Fruit fly (Drosophila melanogaster) whole organism, embryonic: Measurements from ENCODE around the gene ppk13.

ENCODE experiments used
- Ada2b ChIP-seq: fragments of 200-800 bp; sonication (Bioruptor generic); IDR thresholded peaks from 2 replicates; pipeline ENCODE4 v1.3.6; 2022; ENCODE audit warnings: missing biosample characterization, missing genetic modification characterization
- Adf1 ChIP-seq: fragments of 200-800 bp; sonication (Bioruptor generic); IDR thresholded peaks from 2 replicates; pipeline ENCODE4 v1.3.6; 2022; ENCODE audit warnings: missing biosample characterization, missing genetic modification characterization
- B-H2 ChIP-seq: fragments of 200-800 bp; sonication (Bioruptor generic); optimal IDR thresholded peaks from 2 replicates; lab custom pipeline; 2018; ENCODE audit warnings: missing biosample characterization, mild to moderate bottlenecking, missing genetic modification characterization
- CG1024 ChIP-seq: fragments of 200-800 bp; sonication (Bioruptor generic); IDR thresholded peaks from 2 replicates; pipeline ENCODE4 v1.3.6; 2022; ENCODE audit warnings: missing biosample characterization, missing genetic modification characterization
- CG12219 ChIP-seq: fragments of 200-800 bp; sonication (Bioruptor generic); optimal IDR thresholded peaks from 3 replicates; lab custom pipeline; 2018; ENCODE audit warnings: missing biosample characterization, mild to moderate bottlenecking, missing genetic modification characterization
- CG14050 ChIP-seq: fragments of 200-800 bp; sonication (Bioruptor generic); IDR thresholded peaks from 3 replicates; pipeline ENCODE4 v1.3.6; 2022; ENCODE audit warnings: missing biosample characterization, missing genetic modification characterization
- CG15011 ChIP-seq: fragments of 200-800 bp; sonication (Bioruptor generic); optimal IDR thresholded peaks from 3 replicates; lab custom pipeline; 2018; ENCODE audit warnings: missing biosample characterization, mild to moderate bottlenecking, missing genetic modification characterization
- CG1603 ChIP-seq: fragments of 200-800 bp; sonication (Bioruptor generic); optimal IDR thresholded peaks from 2 replicates; lab custom pipeline; 2019; ENCODE audit warnings: missing biosample characterization, mild to moderate bottlenecking, missing genetic modification characterization, moderate library complexity
- CG18764 ChIP-seq: fragments of 200-800 bp; sonication (Bioruptor generic); optimal IDR thresholded peaks from 3 replicates; lab custom pipeline; 2016; ENCODE audit warnings: missing biosample characterization, missing genetic modification characterization
- CG3281 ChIP-seq: fragments of 200-800 bp; sonication (Bioruptor generic); optimal IDR thresholded peaks from 3 replicates; lab custom pipeline; 2017; ENCODE audit warnings: missing biosample characterization, mild to moderate bottlenecking, missing genetic modification characterization
- CG3838 ChIP-seq: fragments of 200-800 bp; sonication (Bioruptor generic); optimal IDR thresholded peaks from 3 replicates; lab custom pipeline; 2016; ENCODE audit warnings: missing biosample characterization, missing genetic modification characterization
- CG7372 ChIP-seq: fragments of 200-800 bp; sonication (Bioruptor generic); IDR thresholded peaks from 2 replicates; pipeline ENCODE4 v1.3.6; 2022; ENCODE audit warnings: missing biosample characterization, missing genetic modification characterization
- CG7745 ChIP-seq: fragments of 200-800 bp; sonication (Bioruptor generic); optimal IDR thresholded peaks from 2 replicates; lab custom pipeline; 2018; ENCODE audit warnings: missing biosample characterization, mild to moderate bottlenecking, missing genetic modification characterization, moderate library complexity
- CG8089 ChIP-seq: fragments of 200-800 bp; sonication (Bioruptor generic); optimal IDR thresholded peaks from 3 replicates; lab custom pipeline; 2016; ENCODE audit warnings: missing biosample characterization, missing genetic modification characterization
- CG8290 ChIP-seq, 3 experiments: fragments of 200-800 bp; sonication (Bioruptor generic); optimal IDR thresholded peaks; 2 replicates each; lab custom pipeline; 2016 to 2019; ENCODE audit warnings: missing biosample characterization in 3 of 3, missing genetic modification characterization in 3 of 3, mild to moderate bottlenecking in 2 of 3, moderate library complexity in 1 of 3
- CG9817 ChIP-seq: fragments of 200-800 bp; sonication (Bioruptor generic); optimal IDR thresholded peaks from 2 replicates; lab custom pipeline; 2018; ENCODE audit warnings: missing biosample characterization, mild to moderate bottlenecking, missing genetic modification characterization, moderate library complexity
- CG9932 ChIP-seq: fragments of 200-800 bp; sonication (Bioruptor generic); IDR thresholded peaks from 2 replicates; pipeline ENCODE4 v1.3.6; 2022; ENCODE audit warnings: missing biosample characterization, missing genetic modification characterization
- Chrac-16 ChIP-seq: fragments of 200-800 bp; sonication (Bioruptor generic); optimal IDR thresholded peaks from 3 replicates; lab custom pipeline; 2016; ENCODE audit warnings: missing biosample characterization, missing genetic modification characterization
- Dll ChIP-seq: fragments of 200-800 bp; sonication (Bioruptor generic); IDR thresholded peaks from 4 replicates; pipeline ENCODE4 v1.3.6; 2022; ENCODE audit warnings: missing biosample characterization, missing genetic modification characterization; ENCODE audit not compliant: partially characterized antibody
- Doc2 ChIP-seq: fragments of 200-800 bp; sonication (Bioruptor generic); IDR thresholded peaks from 2 replicates; pipeline ENCODE4 v1.3.6; 2022; ENCODE audit warnings: missing biosample characterization, missing genetic modification characterization
- Fer1 ChIP-seq: fragments of 200-800 bp; sonication (Bioruptor generic); optimal IDR thresholded peaks from 2 replicates; lab custom pipeline; 2017; ENCODE audit warnings: missing biosample characterization, mild to moderate bottlenecking, missing genetic modification characterization
- Fer2 ChIP-seq: fragments of 200-800 bp; sonication (Bioruptor generic); optimal IDR thresholded peaks from 2 replicates; lab custom pipeline; 2018; ENCODE audit warnings: missing biosample characterization, mild to moderate bottlenecking, missing genetic modification characterization, moderate library complexity
- Fer3 ChIP-seq: fragments of 200-800 bp; sonication (Bioruptor generic); optimal IDR thresholded peaks from 2 replicates; lab custom pipeline; 2018; ENCODE audit warnings: missing biosample characterization, mild to moderate bottlenecking, missing genetic modification characterization, moderate library complexity
- Lhr ChIP-seq: fragments of 200-800 bp; sonication (Bioruptor generic); optimal IDR thresholded peaks from 3 replicates; lab custom pipeline; 2017; ENCODE audit warnings: mild to moderate bottlenecking, missing biosample characterization, missing genetic modification reagents, missing genetic modification characterization
- Mrtf ChIP-seq: fragments of 200-800 bp; sonication (Bioruptor generic); IDR thresholded peaks from 3 replicates; pipeline ENCODE4 v1.3.6; 2022; ENCODE audit warnings: missing biosample characterization, missing genetic modification characterization
- Nf-YA ChIP-seq: fragments of 200-800 bp; sonication (Bioruptor generic); IDR thresholded peaks from 2 replicates; pipeline ENCODE4 v1.3.6; 2022; ENCODE audit warnings: missing biosample characterization, missing genetic modification characterization
- Ptx1 ChIP-seq: fragments of 200-800 bp; sonication (Bioruptor generic); IDR thresholded peaks from 2 replicates; pipeline ENCODE4 v1.3.6; 2022; ENCODE audit warnings: missing biosample characterization, missing genetic modification characterization
- Trl ChIP-seq, 3 experiments: fragments of >200 bp in 2 of 3; fragments of 200-800 bp in 1 of 3; sonication (Bioruptor generic) in 1 of 3; optimal IDR thresholded peaks; 2 replicates in 1 of 3; 3 replicates in 2 of 3; lab custom pipeline; 2016 to 2017; ENCODE audit warnings: missing biosample characterization in 1 of 3, missing genetic modification characterization in 1 of 3
- ac ChIP-seq: fragments of 200-800 bp; sonication (Bioruptor generic); optimal IDR thresholded peaks from 3 replicates; lab custom pipeline; 2017; ENCODE audit warnings: missing biosample characterization, mild to moderate bottlenecking, missing genetic modification characterization
- ato ChIP-seq: fragments of 200-800 bp; sonication (Bioruptor generic); IDR thresholded peaks from 2 replicates; pipeline ENCODE4 v1.3.6; 2022; ENCODE audit warnings: missing biosample characterization, missing genetic modification characterization; ENCODE audit not compliant: partially characterized antibody
- bbx ChIP-seq: fragments of 200-800 bp; sonication (Bioruptor generic); IDR thresholded peaks from 2 replicates; pipeline ENCODE4 v1.3.6; 2022; ENCODE audit warnings: missing biosample characterization, missing genetic modification characterization; ENCODE audit not compliant: partially characterized antibody
- corto ChIP-seq: fragments of 200-800 bp; sonication (Bioruptor generic); optimal IDR thresholded peaks from 2 replicates; lab custom pipeline; 2016; ENCODE audit warnings: missing biosample characterization, mild to moderate bottlenecking, missing genetic modification characterization, moderate library complexity
- dimm ChIP-seq: fragments of 200-800 bp; sonication (Bioruptor generic); IDR thresholded peaks from 2 replicates; pipeline ENCODE4 v1.3.6; 2022; ENCODE audit warnings: missing biosample characterization, missing genetic modification characterization
- fd64A ChIP-seq: fragments of 200-800 bp; sonication (Bioruptor generic); optimal IDR thresholded peaks from 3 replicates; lab custom pipeline; 2018; ENCODE audit warnings: missing biosample characterization, mild to moderate bottlenecking, missing genetic modification characterization
- gro ChIP-seq: fragments of 200-800 bp; sonication (Bioruptor generic); optimal IDR thresholded peaks from 2 replicates; lab custom pipeline; 2016; ENCODE audit warnings: missing biosample characterization, missing genetic modification characterization
- hth ChIP-seq: fragments of >200 bp; optimal IDR thresholded peaks from 2 replicates; lab custom pipeline; 2017; ENCODE audit warnings: inconsistent platforms
- jumu ChIP-seq: fragments of 200-800 bp; sonication (Bioruptor generic); optimal IDR thresholded peaks from 3 replicates; lab custom pipeline; 2016; ENCODE audit warnings: missing biosample characterization, missing genetic modification characterization
- lilli ChIP-seq: fragments of 200-800 bp; sonication (Bioruptor generic); optimal IDR thresholded peaks from 3 replicates; lab custom pipeline; 2016; ENCODE audit warnings: missing biosample characterization, missing genetic modification characterization
- lov ChIP-seq, 2 experiments: fragments of 200-800 bp in 1 of 2; fragments of >200 bp in 1 of 2; sonication (Bioruptor generic) in 1 of 2; IDR thresholded peaks in 1 of 2; optimal IDR thresholded peaks in 1 of 2; 2 replicates in 1 of 2; 3 replicates in 1 of 2; pipeline versions ENCODE4 v1.3.6 to Lab custom; 2017 to 2022; ENCODE audit warnings: missing biosample characterization in 1 of 2, missing genetic modification characterization in 1 of 2
- p53 ChIP-seq: fragments of 200-800 bp; sonication (Bioruptor generic); optimal IDR thresholded peaks from 2 replicates; lab custom pipeline; 2016; ENCODE audit warnings: missing biosample characterization, missing genetic modification characterization
- pb ChIP-seq: fragments of 200-800 bp; sonication (Bioruptor generic); optimal IDR thresholded peaks from 3 replicates; lab custom pipeline; 2016; ENCODE audit warnings: missing biosample characterization, missing genetic modification characterization
- pita ChIP-seq: fragments of 200-800 bp; sonication (Bioruptor generic); optimal IDR thresholded peaks from 2 replicates; lab custom pipeline; 2017; ENCODE audit warnings: missing biosample characterization, mild to moderate bottlenecking, missing genetic modification characterization
- ranshi ChIP-seq: fragments of 200-800 bp; sonication (Bioruptor generic); IDR thresholded peaks from 2 replicates; pipeline ENCODE4 v1.3.6; 2022; ENCODE audit warnings: missing biosample characterization, missing genetic modification characterization
- schlank ChIP-seq: fragments of 200-800 bp; sonication (Bioruptor generic); optimal IDR thresholded peaks from 2 replicates; lab custom pipeline; 2018; ENCODE audit warnings: missing biosample characterization, mild to moderate bottlenecking, missing genetic modification characterization
- sim ChIP-seq: fragments of 200-800 bp; sonication (Bioruptor generic); IDR thresholded peaks from 2 replicates; pipeline ENCODE4 v1.3.6; 2022; ENCODE audit warnings: missing biosample characterization, missing genetic modification characterization
- tgo ChIP-seq: fragments of 200-800 bp; sonication (Bioruptor generic); IDR thresholded peaks from 3 replicates; pipeline ENCODE4 v1.3.6; 2022; ENCODE audit warnings: missing biosample characterization, missing genetic modification characterization
- twi ChIP-seq: fragments of 200-800 bp; optimal IDR thresholded peaks from 2 replicates; lab custom pipeline; 2019; ENCODE audit warnings: missing biosample characterization, mild to moderate bottlenecking, missing genetic modification characterization, moderate library complexity
- vfl ChIP-seq: fragments of 200-800 bp; sonication (Bioruptor generic); optimal IDR thresholded peaks from 2 replicates; lab custom pipeline; 2016; ENCODE audit warnings: missing biosample characterization, missing genetic modification characterization
- wdn ChIP-seq: fragments of 200-800 bp; sonication (Bioruptor generic); IDR thresholded peaks from 2 replicates; pipeline ENCODE4 v1.3.6; 2022; ENCODE audit warnings: missing biosample characterization, missing genetic modification characterization
- yki ChIP-seq: fragments of >200 bp; optimal IDR thresholded peaks from 3 replicates; lab custom pipeline; 2018

The ppk13 gene

DNA sequence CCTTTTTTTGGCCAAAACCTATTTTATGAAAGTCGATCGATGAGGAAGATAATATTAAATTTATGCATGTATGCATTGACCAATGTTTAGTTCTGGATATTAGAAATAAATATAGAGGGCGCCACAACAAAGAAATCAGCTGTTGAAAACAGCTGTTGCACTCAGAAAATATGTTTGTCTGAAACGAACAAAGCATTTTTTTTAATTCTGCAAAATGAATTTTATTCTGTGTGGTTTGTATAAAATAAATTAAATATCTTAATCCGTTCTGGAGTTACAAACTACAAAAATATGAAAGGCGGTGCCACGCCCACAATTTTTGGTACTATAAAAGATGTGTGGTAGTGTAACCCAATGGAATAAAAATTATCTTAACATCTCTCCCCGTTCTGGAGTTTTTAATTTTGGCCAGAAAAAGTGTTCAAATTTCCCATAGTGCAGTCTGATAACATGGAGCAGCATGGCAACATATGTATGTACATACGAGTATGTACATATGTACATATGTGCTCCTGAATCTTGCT is 20.3 kb upstream of the ppk13 start (continued):
- TF ChIP-seq Nf-YA (0 out of 2 replicates have a peak, but pooled peaks have one; percentile 38), CG12219 (GFP tag; lab: Kevin White, UChicago) (peak; percentile 59), Doc2 (GFP tag; lab: Robert Waterston, UW) (no peak), B-H2 (no peak), lov (optimal IDR thresholded peaks at IDR 0.05; lab: Kevin White, UChicago) (no peak), lov (GFP tag; IDR thresholded peaks at IDR 0.05; lab: Robert Waterston, UW) (peak; percentile 7; the same call in 1 of the 3 replicates), Chrac-16 (GFP tag; lab: Kevin White, UChicago) (peak; percentile 33), CG7745 (no peak), CG3838 (peak; percentile 41), Fer1 (GFP tag; lab: Kevin White, UChicago) (no peak), Lhr (GFP tag; lab: Kevin White, UChicago) (peak; percentile 36), pb (GFP tag; lab: Kevin White, UChicago) (peak; percentile 26), schlank (no peak), bbx (GFP tag; lab: Robert Waterston, UW) (no peak), gro (peak; percentile 29), pita (no peak), Adf1 (GFP tag; lab: Robert Waterston, UW) (no peak), vfl (GFP tag; lab: Kevin White, UChicago) (peak; percentile 57), Fer3 (tag; lab: Kevin White, UChicago) (peak; percentile 20), Fer2 (tag; lab: Kevin White, UChicago) (no peak), ato (GFP tag; lab: Robert Waterston, UW) (no peak), CG1024 (GFP tag; lab: Robert Waterston, UW) (no peak), ranshi (GFP tag; lab: Robert Waterston, UW) (no peak), yki (no peak), CG9817 (peak; percentile 21), twi (peak; percentile 86), CG8290 (GFP tag; optimal IDR thresholded peaks at IDR 0.05; lab: Kevin White, UChicago) (peak; percentile 67), CG8290 (tag; optimal IDR thresholded peaks at IDR 0.05; lab: Kevin White, UChicago) (peak; percentile 2 to 60), jumu (peak; percentile 13), p53 (GFP tag; lab: Kevin White, UChicago) (no peak), CG14050 (GFP tag; lab: Robert Waterston, UW) (no peak), Ptx1 (GFP tag; lab: Robert Waterston, UW) (no peak; the same call in 1 of the 2 replicates), CG3281 (GFP tag; lab: Kevin White, UChicago) (peak; percentile 25), fd64A (GFP tag; lab: Kevin White, UChicago) (no peak), tgo (GFP tag; lab: Robert Waterston, UW) (peak; percentile 62; the same call in 2 of the 3 replicates), Mrtf (GFP tag; lab: Robert Waterston, UW) (no peak), Dll (no peak), hth (no peak), CG8089 (GFP tag; lab: Kevin White, UChicago) (no peak), lilli (peak; percentile 68), ac (GFP tag; lab: Kevin White, UChicago) (peak; percentile 34), CG1603 (tag; lab: Kevin White, UChicago) (no peak), corto (GFP tag; lab: Kevin White, UChicago) (no peak), CG9932 (GFP tag; lab: Robert Waterston, UW) (no peak), CG18764 (GFP tag; lab: Kevin White, UChicago) (peak; percentile 16), wdn (no peak), CG7372 (GFP tag; lab: Robert Waterston, UW) (no peak), CG15011 (GFP tag; lab: Kevin White, UChicago) (no peak), dimm (GFP tag; lab: Robert Waterston, UW) (no peak), Trl (optimal IDR thresholded peaks at IDR 0.05; lab: Kevin White, UChicago) (no peak), Trl (GFP tag; optimal IDR thresholded peaks at IDR 0.05; lab: Kevin White, UChicago) (peak; percentile 23), Ada2b (GFP tag; lab: Robert Waterston, UW) (peak; percentile 66), sim (0 out of 2 replicates have a peak, but pooled peaks have one; percentile 37)
